Fruit fly (Drosophila melanogaster) whole organism, embryonic: Measurements from ENCODE around the gene CG7945.

Experiments used
- B-H2 ChIP-seq: fragments of 200-800 bp; sonication (Bioruptor generic); optimal IDR thresholded peaks from 2 replicates; lab custom pipeline; 2018; ENCODE audit warnings: missing biosample characterization, mild to moderate bottlenecking, missing genetic modification characterization
- CG10431 ChIP-seq: fragments of 200-800 bp; sonication (Bioruptor generic); optimal IDR thresholded peaks from 3 replicates; lab custom pipeline; 2018; ENCODE audit warnings: missing biosample characterization, mild to moderate bottlenecking, missing genetic modification characterization
- CG10543 ChIP-seq: fragments of 200-800 bp; sonication (Bioruptor generic); optimal IDR thresholded peaks from 3 replicates; lab custom pipeline; 2017; ENCODE audit warnings: missing biosample characterization, mild to moderate bottlenecking, missing genetic modification characterization, moderate library complexity
- CG11093 ChIP-seq: fragments of 200-800 bp; sonication (Bioruptor generic); IDR thresholded peaks from 3 replicates; pipeline ENCODE4 v1.3.6; 2022; ENCODE audit warnings: missing biosample characterization, missing genetic modification characterization
- CG11456 ChIP-seq: fragments of 200-800 bp; sonication (Bioruptor generic); IDR thresholded peaks from 3 replicates; pipeline ENCODE4 v1.3.6; 2022; ENCODE audit warnings: missing biosample characterization, missing genetic modification characterization
- CG11504 ChIP-seq: fragments of 200-800 bp; sonication (Bioruptor generic); optimal IDR thresholded peaks from 3 replicates; lab custom pipeline; 2019; ENCODE audit warnings: missing biosample characterization, mild to moderate bottlenecking, missing genetic modification characterization, moderate library complexity
- CG11560 ChIP-seq: fragments of 200-800 bp; sonication (Bioruptor generic); IDR thresholded peaks from 3 replicates; pipeline ENCODE4 v1.3.6; 2022; ENCODE audit warnings: missing biosample characterization, missing genetic modification characterization
- CG11696 ChIP-seq: fragments of 200-800 bp; sonication (Bioruptor generic); IDR thresholded peaks from 2 replicates; pipeline ENCODE4 v1.3.6; 2022; ENCODE audit warnings: missing biosample characterization, missing genetic modification characterization
- CG13624 ChIP-seq: fragments of 200-800 bp; sonication (Bioruptor generic); optimal IDR thresholded peaks from 2 replicates; lab custom pipeline; 2016; ENCODE audit warnings: missing biosample characterization, missing genetic modification characterization
- CG14014 ChIP-seq: fragments of 200-800 bp; sonication (Bioruptor generic); IDR thresholded peaks from 2 replicates; pipeline ENCODE4 v1.3.6; 2022; ENCODE audit warnings: missing biosample characterization, missing genetic modification characterization
- CG15011 ChIP-seq: fragments of 200-800 bp; sonication (Bioruptor generic); optimal IDR thresholded peaks from 3 replicates; lab custom pipeline; 2018; ENCODE audit warnings: missing biosample characterization, mild to moderate bottlenecking, missing genetic modification characterization
- CG2116 ChIP-seq: fragments of 200-800 bp; sonication (Bioruptor generic); optimal IDR thresholded peaks from 3 replicates; lab custom pipeline; 2018; ENCODE audit warnings: missing biosample characterization, mild to moderate bottlenecking, missing genetic modification characterization
- CG2199 ChIP-seq: fragments of 200-800 bp; sonication (Bioruptor generic); IDR thresholded peaks from 3 replicates; pipeline ENCODE4 v1.3.6; 2022; ENCODE audit warnings: missing biosample characterization, missing genetic modification characterization
- CG2678 ChIP-seq: fragments of 200-800 bp; sonication (Bioruptor generic); optimal IDR thresholded peaks from 3 replicates; lab custom pipeline; 2019; ENCODE audit warnings: missing biosample characterization, mild to moderate bottlenecking, missing genetic modification characterization, moderate library complexity
- CG8290 ChIP-seq, 3 experiments: fragments of 200-800 bp; sonication (Bioruptor generic); optimal IDR thresholded peaks; 2 replicates each; lab custom pipeline; 2016 to 2019; ENCODE audit warnings: missing biosample characterization in 3 of 3, missing genetic modification characterization in 3 of 3, mild to moderate bottlenecking in 2 of 3, moderate library complexity in 1 of 3
- CG8478 ChIP-seq: fragments of >200 bp; optimal IDR thresholded peaks from 2 replicates; lab custom pipeline; 2018
- D19B ChIP-seq: fragments of 200-800 bp; sonication (Bioruptor generic); optimal IDR thresholded peaks from 2 replicates; lab custom pipeline; 2017; ENCODE audit warnings: missing biosample characterization, mild to moderate bottlenecking, missing genetic modification characterization
- Dp ChIP-seq: fragments of 200-800 bp; sonication (Bioruptor generic); optimal IDR thresholded peaks from 2 replicates; lab custom pipeline; 2018; ENCODE audit warnings: missing biosample characterization, mild to moderate bottlenecking, missing genetic modification characterization, moderate library complexity
- Hand ChIP-seq: fragments of 200-800 bp; sonication (Bioruptor generic); optimal IDR thresholded peaks from 2 replicates; lab custom pipeline; 2017; ENCODE audit warnings: mild to moderate bottlenecking, missing biosample characterization, missing genetic modification reagents, missing genetic modification characterization
- HmgZ ChIP-seq: fragments of 200-800 bp; sonication (Bioruptor generic); optimal IDR thresholded peaks from 2 replicates; lab custom pipeline; 2018; ENCODE audit warnings: missing biosample characterization, mild to moderate bottlenecking, missing genetic modification characterization
- Hr78 ChIP-seq, 2 experiments: fragments of 200-800 bp in 1 of 2; fragments of >200 bp in 1 of 2; sonication (Bioruptor generic) in 1 of 2; optimal IDR thresholded peaks; 2 replicates each; lab custom pipeline; 2017 to 2019; ENCODE audit warnings: missing biosample characterization in 2 of 2, missing genetic modification characterization in 2 of 2, mild to moderate bottlenecking in 1 of 2, moderate library complexity in 1 of 2
- MBD-R2 ChIP-seq: fragments of 200-800 bp; sonication (Bioruptor generic); IDR thresholded peaks from 2 replicates; pipeline ENCODE4 v1.3.6; 2022; ENCODE audit warnings: missing biosample characterization, missing genetic modification characterization
- Med ChIP-seq: fragments of 200-800 bp; sonication (Bioruptor generic); peaks from one replicate; lab custom pipeline; 2016; ENCODE audit warnings: missing biosample characterization, missing genetic modification characterization, mild to moderate bottlenecking, inconsistent platforms, moderate library complexity
- Pdp1 ChIP-seq, 2 experiments: fragments of 200-800 bp; sonication (Bioruptor generic); optimal IDR thresholded peaks; 3 replicates each; lab custom pipeline; 2016; ENCODE audit warnings: missing biosample characterization in 2 of 2, missing genetic modification characterization in 2 of 2, mild to moderate bottlenecking in 1 of 2, moderate library complexity in 1 of 2
- Rfx ChIP-seq: fragments of 200-800 bp; sonication (Bioruptor generic); IDR thresholded peaks from 2 replicates; pipeline ENCODE4 v1.3.6; 2022; ENCODE audit warnings: missing biosample characterization, missing genetic modification characterization
- Sry-δ ChIP-seq: fragments of 200-800 bp; sonication (Bioruptor generic); optimal IDR thresholded peaks from 2 replicates; lab custom pipeline; 2016; ENCODE audit warnings: missing biosample characterization, missing genetic modification characterization
- Vsx1 ChIP-seq: fragments of 200-800 bp; sonication (Bioruptor generic); optimal IDR thresholded peaks from 2 replicates; lab custom pipeline; 2017; ENCODE audit warnings: missing biosample characterization, mild to moderate bottlenecking, missing genetic modification characterization, missing genetic modification reagents
- ab ChIP-seq: fragments of 200-800 bp; sonication (Bioruptor generic); optimal IDR thresholded peaks from 2 replicates; lab custom pipeline; 2016; ENCODE audit warnings: missing biosample characterization, missing genetic modification characterization
- bowl ChIP-seq: fragments of 200-800 bp; sonication (Bioruptor generic); IDR thresholded peaks from 2 replicates; pipeline ENCODE4 v1.3.6; 2022; ENCODE audit warnings: missing biosample characterization, missing genetic modification characterization
- cg ChIP-seq: fragments of 200-800 bp; sonication (Bioruptor generic); optimal IDR thresholded peaks from 3 replicates; lab custom pipeline; 2019; ENCODE audit warnings: missing biosample characterization, mild to moderate bottlenecking, missing genetic modification characterization, moderate library complexity
- crp ChIP-seq, 2 experiments: fragments of 200-800 bp; sonication (Bioruptor generic); optimal IDR thresholded peaks; 2 replicates in 1 of 2; 3 replicates in 1 of 2; lab custom pipeline; 2017; ENCODE audit warnings: missing biosample characterization in 2 of 2, missing genetic modification characterization in 2 of 2, mild to moderate bottlenecking in 1 of 2, moderate library complexity in 1 of 2
- eve ChIP-seq, 2 experiments: fragments of >200 bp; optimal IDR thresholded peaks; 2 replicates each; lab custom pipeline; 2017; ENCODE audit warnings: missing biosample characterization in 2 of 2, missing genetic modification characterization in 2 of 2
- exex ChIP-seq: fragments of 200-800 bp; sonication (Bioruptor generic); optimal IDR thresholded peaks from 4 replicates; lab custom pipeline; 2018; ENCODE audit warnings: missing biosample characterization, mild to moderate bottlenecking, missing genetic modification characterization, moderate library complexity
- inv ChIP-seq: fragments of 200-800 bp; sonication (Bioruptor generic); IDR thresholded peaks from 2 replicates; pipeline ENCODE4 v1.3.6; 2022; ENCODE audit warnings: missing biosample characterization, missing genetic modification characterization; ENCODE audit not compliant: partially characterized antibody
- lilli ChIP-seq: fragments of 200-800 bp; sonication (Bioruptor generic); optimal IDR thresholded peaks from 3 replicates; lab custom pipeline; 2016; ENCODE audit warnings: missing biosample characterization, missing genetic modification characterization
- lola ChIP-seq, 3 experiments: fragments of >200 bp in 2 of 3; fragments of 200-800 bp in 1 of 3; sonication (Bioruptor generic) in 1 of 3; optimal IDR thresholded peaks; 2 replicates each; lab custom pipeline; 2017 to 2019; ENCODE audit warnings: missing biosample characterization in 3 of 3, missing genetic modification characterization in 3 of 3, mild to moderate bottlenecking in 1 of 3, moderate library complexity in 1 of 3
- mld ChIP-seq: fragments of 200-800 bp; sonication (Bioruptor generic); IDR thresholded peaks from 3 replicates; pipeline ENCODE4 v1.3.6; 2022; ENCODE audit warnings: missing biosample characterization, missing genetic modification characterization; ENCODE audit not compliant: partially characterized antibody
- pita ChIP-seq: fragments of 200-800 bp; sonication (Bioruptor generic); optimal IDR thresholded peaks from 2 replicates; lab custom pipeline; 2017; ENCODE audit warnings: missing biosample characterization, mild to moderate bottlenecking, missing genetic modification characterization
- prd ChIP-seq, 3 experiments: fragments of >200 bp in 2 of 3; fragments of 200-800 bp in 1 of 3; sonication (Bioruptor generic) in 1 of 3; optimal IDR thresholded peaks in 2 of 3; IDR thresholded peaks in 1 of 3; 2 replicates in 2 of 3; 3 replicates in 1 of 3; pipeline versions ENCODE4 v1.3.6 to Lab custom; 2017 to 2022; ENCODE audit warnings: missing biosample characterization in 1 of 3, missing genetic modification characterization in 1 of 3
- pzg ChIP-seq: fragments of 200-800 bp; sonication (Bioruptor generic); optimal IDR thresholded peaks from 3 replicates; lab custom pipeline; 2018; ENCODE audit warnings: missing biosample characterization, mild to moderate bottlenecking, missing genetic modification characterization, moderate library complexity
- scrt ChIP-seq: fragments of 200-800 bp; sonication (Bioruptor generic); optimal IDR thresholded peaks from 2 replicates; lab custom pipeline; 2018; ENCODE audit warnings: missing biosample characterization, mild to moderate bottlenecking, missing genetic modification characterization, moderate library complexity
- sd ChIP-seq: fragments of 200-800 bp; sonication (Bioruptor generic); optimal IDR thresholded peaks from 3 replicates; lab custom pipeline; 2018; ENCODE audit warnings: missing biosample characterization, mild to moderate bottlenecking, missing genetic modification characterization, moderate library complexity
- sens ChIP-seq: fragments of 200-800 bp; sonication (Bioruptor generic); peaks from one replicate; lab custom pipeline; 2016; ENCODE audit warnings: missing biosample characterization, missing genetic modification characterization
- stc ChIP-seq: fragments of 200-800 bp; sonication (Bioruptor generic); IDR thresholded peaks from 2 replicates; pipeline ENCODE4 v1.3.6; 2022; ENCODE audit warnings: missing biosample characterization, missing genetic modification characterization
- tx ChIP-seq: fragments of 200-800 bp; sonication (Bioruptor generic); optimal IDR thresholded peaks from 2 replicates; lab custom pipeline; 2016; ENCODE audit warnings: missing biosample characterization, missing genetic modification characterization
- unc-4 ChIP-seq: fragments of 200-800 bp; sonication (Bioruptor generic); IDR thresholded peaks from 2 replicates; pipeline ENCODE4 v1.3.6; 2022; ENCODE audit warnings: missing biosample characterization, missing genetic modification characterization; ENCODE audit not compliant: partially characterized antibody

Gene CG7945

dm6 chr3L:15516440-15516839 is 7.5 kb downstream of the CG7945 start (continued):
- TF ChIP-seq HmgZ (tag; lab: Kevin White, UChicago) (peak; percentile 7), CG11456 (GFP tag; lab: Robert Waterston, UW) (no peak), CG15011 (GFP tag; lab: Kevin White, UChicago) (no peak), lola (GFP tag; optimal IDR thresholded peaks at IDR 0.05; lab: Kevin White, UChicago) (peak in 1 of 3 experiments; percentile 57), CG14014 (GFP tag; lab: Robert Waterston, UW) (peak; percentile 27; the same call in 1 of the 2 replicates), CG8290 (GFP tag; optimal IDR thresholded peaks at IDR 0.05; lab: Kevin White, UChicago) (no peak), CG8290 (tag; optimal IDR thresholded peaks at IDR 0.05; lab: Kevin White, UChicago) (peak in 1 of 2 experiments; percentile 10), tx (no peak), Dp (GFP tag; lab: Kevin White, UChicago) (peak; percentile 12), CG13624 (GFP tag; lab: Kevin White, UChicago) (no peak), CG2116 (GFP tag; lab: Kevin White, UChicago) (peak; percentile 55), CG11093 (GFP tag; lab: Robert Waterston, UW) (no peak), CG11696 (GFP tag; lab: Robert Waterston, UW) (no peak), CG2678 (tag; lab: Kevin White, UChicago) (no peak), CG11560 (tag; lab: Robert Waterston, UW) (no peak), MBD-R2 (peak; percentile 34; the same call in 1 of the 2 replicates), Sry-δ (GFP tag; lab: Kevin White, UChicago) (peak; percentile 38), CG2199 (GFP tag; lab: Robert Waterston, UW) (peak; percentile 14; the same call in 1 of the 3 replicates), Rfx (0 out of 2 replicates have a peak, but pooled peaks have one; percentile 25), pzg (GFP tag; lab: Kevin White, UChicago) (peak; percentile 13)

- no peak for TF ChIP-seq scrt
- TF ChIP-seq CG11504: no peak
- TF ChIP-seq Vsx1 (GFP tag; lab: Kevin White, UChicago): peak; percentile 28
- no peak for TF ChIP-seq prd (optimal IDR thresholded peaks at IDR 0.05; lab: Kevin White, UChicago)
- TF ChIP-seq prd (GFP tag; IDR thresholded peaks at IDR 0.05; lab: Robert Waterston, UW): no peak
- peak in 1 of 2 experiments; percentile 43 for TF ChIP-seq Pdp1 (GFP tag; optimal IDR thresholded peaks at IDR 0.05; lab: Kevin White, UChicago)
- TF ChIP-seq unc-4 (GFP tag; lab: Robert Waterston, UW): 0 out of 2 replicates have a peak, but pooled peaks have one; percentile 10
- TF ChIP-seq inv (GFP tag; lab: Robert Waterston, UW): no peak
- peak; percentile 24 for TF ChIP-seq Hand (GFP tag; lab: Kevin White, UChicago)
- TF ChIP-seq D19B (GFP tag; lab: Kevin White, UChicago): no peak
- peak; percentile 77 for TF ChIP-seq Med
- TF ChIP-seq bowl (GFP tag; lab: Robert Waterston, UW): no peak
- no peak for TF ChIP-seq lilli
- TF ChIP-seq cg (GFP tag; lab: Kevin White, UChicago): peak; percentile 17
- no peak for TF ChIP-seq stc (GFP tag; lab: Robert Waterston, UW)
- TF ChIP-seq sens (GFP tag; lab: Kevin White, UChicago): peak; percentile 37
- 0 out of 3 replicates have a peak, but pooled peaks have one; percentile 33 for TF ChIP-seq CG2199 (GFP tag; lab: Robert Waterston, UW)
- TF ChIP-seq ab (GFP tag; lab: Kevin White, UChicago): no peak
- TF ChIP-seq sd (tag; lab: Kevin White, UChicago): peak; percentile 17
- TF ChIP-seq CG10431: no peak
- peak; percentile 73 for TF ChIP-seq CG10543 (GFP tag; lab: Kevin White, UChicago)
- TF ChIP-seq pita: no peak
- no peak for TF ChIP-seq mld (GFP tag; lab: Robert Waterston, UW)
- no peak for TF ChIP-seq crp (GFP tag; optimal IDR thresholded peaks at IDR 0.05; lab: Kevin White, UChicago)
- TF ChIP-seq eve (GFP tag; optimal IDR thresholded peaks at IDR 0.05; lab: Kevin White, UChicago): peak in 1 of 2 experiments; percentile 81
- peak; percentile 0 for TF ChIP-seq B-H2
- TF ChIP-seq CG8478 (lab: Kevin White, UChicago): no peak
- peak; percentile 43 for TF ChIP-seq exex (tag; lab: Kevin White, UChicago)
- TF ChIP-seq Hr78 (GFP tag; optimal IDR thresholded peaks at IDR 0.05; lab: Kevin White, UChicago): peak in 1 of 2 experiments; percentile 67
Measured at dm6 chr3L:15514814-15515495, 9.0 kb downstream of the CG7945 start.
